Worm (Caenorhabditis elegans) whole organism, midembryonic: ENCODE data around the gene C17H12.3.
"Not testable (repeated sequence)": the region's sequence is repeated elsewhere in the genome, so short reads cannot be mapped to it uniquely, and the experiment has no call there.

Experiments
- T22C8.4 ChIP-seq: fragments of 200-800 bp; sonication (Bioruptor generic); IDR thresholded peaks from 2 replicates; pipeline ENCODE4 v1.3.6; 2022; ENCODE audit warnings: missing genetic modification characterization, missing compliant biosample characterization
- cog-1 ChIP-seq: sonication (generic microtip); optimal IDR thresholded peaks from 2 replicates; lab custom pipeline; 2016; ENCODE audit warnings: missing genetic modification characterization, missing compliant biosample characterization
- flt-1 ChIP-seq: fragments of 200-800 bp; sonication (Bioruptor generic); IDR thresholded peaks from 2 replicates; pipeline ENCODE4 v1.3.6; 2022; ENCODE audit warnings: missing genetic modification characterization, missing compliant biosample characterization
- klf-2 ChIP-seq: fragments of 200-800 bp; sonication (Bioruptor generic); conservative IDR thresholded peaks from 2 replicates; pipeline ENCODE4 v1.3.6; 2022; ENCODE audit warnings: missing genetic modification reagents, missing genetic modification characterization, missing compliant biosample characterization
- med-1 ChIP-seq: sonication (generic microtip); optimal IDR thresholded peaks from 2 replicates; lab custom pipeline; 2017; ENCODE audit warnings: missing genetic modification characterization, mild to moderate bottlenecking, missing compliant biosample characterization, antibody characterized with exemption, missing genetic modification reagents; ENCODE audit not compliant: insufficient read depth
- ref-1 ChIP-seq: fragments of 200-800 bp; sonication (Bioruptor generic); conservative IDR thresholded peaks from 2 replicates; pipeline ENCODE4 v1.3.6; 2022; ENCODE audit warnings: missing genetic modification reagents, missing genetic modification characterization, missing compliant biosample characterization
- tab-1 ChIP-seq: fragments of 200-800 bp; sonication (Bioruptor generic); IDR thresholded peaks from 2 replicates; pipeline ENCODE4 v1.3.6; 2022; ENCODE audit warnings: missing genetic modification characterization, missing compliant biosample characterization
- ztf-23 ChIP-seq: fragments of 200-800 bp; sonication (Bioruptor generic); IDR thresholded peaks from 2 replicates; pipeline ENCODE4 v1.3.6; 2022; ENCODE audit warnings: missing genetic modification reagents, missing genetic modification characterization, missing compliant biosample characterization
- ztf-29 ChIP-seq: fragments of 200-800 bp; sonication (Bioruptor generic); IDR thresholded peaks from 2 replicates; pipeline ENCODE4 v1.3.6; 2022; ENCODE audit warnings: missing genetic modification reagents, missing genetic modification characterization, missing compliant biosample characterization

The C17H12.3 gene

ce11 chrIV:6827477-6827876 lies 32.0 kb upstream of the C17H12.3 start, which contains the start of gene H20E11.2:
H20E11.2 (plus strand) TSS chrIV:6827777.
- not testable (repeated sequence) for TF ChIP-seq T22C8.4; tab-1 (GFP tag; lab: Robert Waterston, UW); klf-2 (GFP tag; lab: Robert Waterston, UW)

- TF ChIP-seq med-1 (GFP tag; lab: Kevin White, UChicago) (no peak), ref-1 (no peak), cog-1 (tag; lab: Kevin White, UChicago) (no peak), T22C8.4 (no peak), flt-1 (GFP tag; lab: Robert Waterston, UW) (no peak), tab-1 (GFP tag; lab: Robert Waterston, UW) (no peak), ztf-29 (GFP tag; lab: Robert Waterston, UW) (no peak), ztf-23 (no peak), klf-2 (GFP tag; lab: Robert Waterston, UW) (no peak)
Observed at ce11 chrIV:6824622-6825021, 29.2 kb upstream of the C17H12.3 start, which contains the start of gene H20E11.3. H20E11.3 (plus strand) TSS chrIV:6824816.

ce11 chrIV:6822406-6822805 lies 27.0 kb upstream of the C17H12.3 start, which contains the start of gene C17H12.6:
C17H12.6 (minus strand) TSS chrIV:6822506.
- TF ChIP-seq ref-1: no peak
- no peak for TF ChIP-seq T22C8.4
- no peak for TF ChIP-seq ztf-29 (GFP tag; lab: Robert Waterston, UW)
- TF ChIP-seq klf-2 (GFP tag; lab: Robert Waterston, UW): no peak
- TF ChIP-seq cog-1 (tag; lab: Kevin White, UChicago): no peak
- TF ChIP-seq ztf-23: no peak
- TF ChIP-seq flt-1 (GFP tag; lab: Robert Waterston, UW): no peak
- TF ChIP-seq med-1 (GFP tag; lab: Kevin White, UChicago): no peak

DNA sequence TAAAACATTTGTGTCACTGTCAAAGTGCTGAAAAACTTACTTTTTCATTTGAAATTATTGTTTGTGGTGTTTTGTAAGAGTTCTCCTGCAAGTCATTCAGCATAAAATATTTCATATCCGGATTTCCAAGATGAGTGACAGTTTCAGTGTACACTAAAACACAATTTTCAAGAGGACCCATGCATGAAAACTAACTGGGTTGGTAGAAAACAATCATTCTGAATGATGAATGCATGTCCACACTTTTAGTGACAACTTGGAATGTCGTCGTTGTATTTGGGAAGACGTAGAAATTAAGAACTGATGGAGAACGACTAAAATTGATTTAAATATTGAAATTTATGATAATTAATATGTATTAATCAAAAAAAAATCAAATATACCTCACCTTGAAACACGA lies 26.3 kb upstream of the C17H12.3 start:
- no peak for TF ChIP-seq tab-1 (GFP tag; lab: Robert Waterston, UW)
- no peak for TF ChIP-seq ztf-29 (GFP tag; lab: Robert Waterston, UW)
- no peak for TF ChIP-seq flt-1 (GFP tag; lab: Robert Waterston, UW)
- no peak for TF ChIP-seq ref-1
- no peak for TF ChIP-seq cog-1 (tag; lab: Kevin White, UChicago)
- TF ChIP-seq ztf-23: no peak
- no peak for TF ChIP-seq klf-2 (GFP tag; lab: Robert Waterston, UW)
- TF ChIP-seq T22C8.4: no peak
- TF ChIP-seq med-1 (GFP tag; lab: Kevin White, UChicago): no peak

DNA sequence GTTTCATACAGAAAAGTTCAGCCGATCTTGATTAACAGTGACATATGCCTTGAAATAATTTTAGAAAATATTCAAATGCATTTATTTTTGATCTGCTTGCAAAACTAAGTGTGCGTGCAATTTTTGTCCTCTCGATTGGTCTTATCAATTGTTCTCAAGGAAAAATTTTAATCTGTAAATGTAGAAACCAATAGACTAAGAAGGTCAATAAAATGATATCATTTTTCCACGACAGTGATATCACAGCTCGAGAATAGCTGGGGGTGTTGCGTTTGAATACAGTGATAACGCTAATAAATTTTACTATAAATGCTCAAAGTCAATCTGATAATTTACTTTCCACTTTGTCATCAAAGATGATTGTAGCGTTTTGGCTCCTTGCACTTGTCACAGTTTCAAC lies 22.9 kb upstream of the C17H12.3 start, which contains the start of gene C17H12.8:
Gene C17H12.8 (plus strand): TSS at position 335 of the 400 bp plus-strand sequence.
- TF ChIP-seq T22C8.4 (no peak), flt-1 (GFP tag; lab: Robert Waterston, UW) (no peak), ref-1 (no peak), med-1 (GFP tag; lab: Kevin White, UChicago) (no peak), tab-1 (GFP tag; lab: Robert Waterston, UW) (no peak), ztf-23 (no peak), ztf-29 (GFP tag; lab: Robert Waterston, UW) (no peak), klf-2 (GFP tag; lab: Robert Waterston, UW) (no peak), cog-1 (tag; lab: Kevin White, UChicago) (no peak)

- TF ChIP-seq klf-2 (GFP tag; lab: Robert Waterston, UW): no peak
- TF ChIP-seq ztf-23: no peak
- TF ChIP-seq T22C8.4: no peak
- TF ChIP-seq ztf-29 (GFP tag; lab: Robert Waterston, UW): no peak
- no peak for TF ChIP-seq flt-1 (GFP tag; lab: Robert Waterston, UW)
- no peak for TF ChIP-seq med-1 (GFP tag; lab: Kevin White, UChicago)
Observed at ce11 chrIV:6817554-6817953, 22.1 kb upstream of the C17H12.3 start, which contains the start of gene C17H12.5. C17H12.5 (minus strand) TSS chrIV:6817654.

- TF ChIP-seq flt-1 (GFP tag; lab: Robert Waterston, UW) (no peak), ref-1 (no peak), ztf-23 (no peak), klf-2 (GFP tag; lab: Robert Waterston, UW) (no peak), med-1 (GFP tag; lab: Kevin White, UChicago) (no peak), tab-1 (GFP tag; lab: Robert Waterston, UW) (no peak), cog-1 (tag; lab: Kevin White, UChicago) (no peak), ztf-29 (GFP tag; lab: Robert Waterston, UW) (no peak), T22C8.4 (no peak)
Observed at ce11 chrIV:6811808-6812207, 16.4 kb upstream of the C17H12.3 start, which contains the start of gene ceh-48. ceh-48 (plus strand) TSS chrIV:6812108.

- TF ChIP-seq ref-1 (no peak), cog-1 (tag; lab: Kevin White, UChicago) (peak; percentile 48)
Observed at ce11 chrIV:6809756-6810155, 14.3 kb upstream of the C17H12.3 start.

ce11 chrIV:6806475-6807063 lies 11.1 kb upstream of the C17H12.3 start, which contains the start of gene C17H12.10:
C17H12.10 (plus strand) TSS chrIV:6806799.
- no peak for TF ChIP-seq ztf-29 (GFP tag; lab: Robert Waterston, UW)
- no peak for TF ChIP-seq flt-1 (GFP tag; lab: Robert Waterston, UW)
- no peak for TF ChIP-seq cog-1 (tag; lab: Kevin White, UChicago)
- TF ChIP-seq tab-1 (GFP tag; lab: Robert Waterston, UW): no peak
- TF ChIP-seq med-1 (GFP tag; lab: Kevin White, UChicago): no peak
- no peak for TF ChIP-seq ref-1
- no peak for TF ChIP-seq ztf-23
- TF ChIP-seq klf-2 (GFP tag; lab: Robert Waterston, UW): no peak
- TF ChIP-seq T22C8.4: no peak

ce11 chrIV:6804815-6805214 lies 9.4 kb upstream of the C17H12.3 start, which contains the start of gene C17H12.37:
C17H12.37 (plus strand) TSS chrIV:6805115.
- TF ChIP-seq cog-1 (tag; lab: Kevin White, UChicago) (no peak), ztf-29 (GFP tag; lab: Robert Waterston, UW) (no peak)
